Worm (Caenorhabditis elegans) whole organism, young adult: Measurements from ENCODE around the gene B0001.4.

Experiments
- ama-1 ChIP-seq, 3 experiments: fragments of 150-350 bp in 1 of 3; sonication (generic microtip) in 2 of 3; optimal IDR thresholded peaks; 2 replicates each; lab custom pipeline; 2014 to 2018; ENCODE audit warnings: missing biosample characterization in 2 of 3, missing genetic modification characterization in 2 of 3, missing genetic modification reagents in 2 of 3
- attf-6 ChIP-seq: fragments of 200-800 bp; sonication (Bioruptor generic); IDR thresholded peaks from 2 replicates; pipeline ENCODE4 v1.3.6; 2022; ENCODE audit warnings: missing genetic modification reagents, missing genetic modification characterization, missing compliant biosample characterization
- dox-1 ChIP-seq: fragments of 200-800 bp; sonication (Bioruptor generic); IDR thresholded peaks from 2 replicates; pipeline ENCODE4 v1.3.6; 2022; ENCODE audit warnings: missing genetic modification reagents, missing genetic modification characterization, missing compliant biosample characterization
- pha-4 ChIP-seq: fragments of 150-350 bp; sonication (generic microtip); optimal IDR thresholded peaks from 2 replicates; lab custom pipeline; 2014; ENCODE audit warnings: missing biosample characterization, missing genetic modification reagents, missing genetic modification characterization
- rpc-1 ChIP-seq, 2 experiments: fragments of 150-350 bp in 1 of 2; sonication (generic microtip) in 1 of 2; optimal IDR thresholded peaks; 2 replicates each; lab custom pipeline; 2014 to 2018; ENCODE audit warnings: missing biosample characterization in 1 of 2, missing genetic modification characterization in 1 of 2, missing genetic modification reagents in 1 of 2, missing genotype in 1 of 2
- unc-62 ChIP-seq: fragments of 150-350 bp; optimal IDR thresholded peaks from 2 replicates; lab custom pipeline; 2014; ENCODE audit warnings: missing biosample characterization, missing genetic modification reagents, missing genetic modification characterization

ce11 chrIV:12114498-12114897 is 23.5 kb downstream of the B0001.4 start:
- TF ChIP-seq pha-4 (tag; lab: Kevin White, UChicago) (no peak), unc-62 (GFP tag; lab: Kevin White, UChicago) (no peak), rpc-1 (optimal IDR thresholded peaks at IDR 0.05; lab: Kevin White, UChicago) (no peak), rpc-1 (tag; optimal IDR thresholded peaks at IDR 0.05; lab: Kevin White, UChicago) (no peak), attf-6 (GFP tag; lab: Robert Waterston, UW) (no peak), dox-1 (GFP tag; lab: Robert Waterston, UW) (no peak), ama-1 (optimal IDR thresholded peaks at IDR 0.05; lab: Kevin White, UChicago) (no peak), ama-1 (GFP tag; optimal IDR thresholded peaks at IDR 0.05; lab: Kevin White, UChicago) (no peak)
